Worm (Caenorhabditis elegans) whole organism, young adult: ENCODE data around the gene K09E3.7.

ENCODE experiments used
- F33H1.4 ChIP-seq: fragments of 200-800 bp; sonication (Bioruptor generic); IDR thresholded peaks from 2 replicates; pipeline ENCODE4 v1.3.6; 2022; ENCODE audit warnings: missing genetic modification reagents, missing genetic modification characterization, missing compliant biosample characterization
- T26A5.8 ChIP-seq: sonication (generic microtip); optimal IDR thresholded peaks from 2 replicates; lab custom pipeline; 2016; ENCODE audit warnings: missing genetic modification characterization, missing compliant biosample characterization
- atf-7 ChIP-seq: sonication (generic microtip); optimal IDR thresholded peaks from 2 replicates; lab custom pipeline; 2017; ENCODE audit warnings: mild to moderate bottlenecking, missing genetic modification characterization, missing compliant biosample characterization
- attf-6 ChIP-seq: fragments of 200-800 bp; sonication (Bioruptor generic); IDR thresholded peaks from 2 replicates; pipeline ENCODE4 v1.3.6; 2022; ENCODE audit warnings: missing genetic modification reagents, missing genetic modification characterization, missing compliant biosample characterization
- bed-1 ChIP-seq: fragments of 200-800 bp; sonication (Bioruptor generic); IDR thresholded peaks from 2 replicates; pipeline ENCODE4 v1.3.6; 2022; ENCODE audit warnings: missing genetic modification reagents, missing genetic modification characterization, missing compliant biosample characterization
- ccch-3 ChIP-seq: fragments of 200-800 bp; sonication (Bioruptor generic); optimal IDR thresholded peaks from 2 replicates; lab custom pipeline; 2018; ENCODE audit warnings: mild to moderate bottlenecking, missing genetic modification characterization, missing compliant biosample characterization
- efl-1 ChIP-seq: fragments of 150-350 bp; optimal IDR thresholded peaks from 2 replicates; lab custom pipeline; 2014; ENCODE audit warnings: missing biosample characterization, missing genetic modification reagents, missing genetic modification characterization
- him-1 ChIP-seq: sonication (generic microtip); optimal IDR thresholded peaks from 2 replicates; lab custom pipeline; 2016; ENCODE audit warnings: missing genotype, missing genetic modification reagents, missing genetic modification characterization, missing compliant biosample characterization
- lsy-27 ChIP-seq: sonication (generic microtip); optimal IDR thresholded peaks from 2 replicates; lab custom pipeline; 2017; ENCODE audit warnings: missing genetic modification characterization, mild to moderate bottlenecking, missing compliant biosample characterization, antibody characterized with exemption, missing genotype, borderline replicate concordance; ENCODE audit not compliant: insufficient read depth
- madf-8 ChIP-seq: fragments of 200-800 bp; sonication (Bioruptor generic); conservative IDR thresholded peaks from 2 replicates; pipeline ENCODE4 v1.3.6; 2022; ENCODE audit warnings: missing genetic modification reagents, missing genetic modification characterization, missing compliant biosample characterization
- nfya-1 ChIP-seq: sonication (generic microtip); optimal IDR thresholded peaks from 2 replicates; lab custom pipeline; 2017; ENCODE audit warnings: antibody characterized with exemption, missing compliant biosample characterization, missing genetic modification characterization, borderline replicate concordance; ENCODE audit not compliant: insufficient read depth
- zim-3 ChIP-seq: sonication (generic microtip); optimal IDR thresholded peaks from 2 replicates; lab custom pipeline; 2017; ENCODE audit warnings: mild to moderate bottlenecking, missing genetic modification characterization, moderate library complexity, missing compliant biosample characterization

ce11 chrX:17110555-17110954 lies 23.8 kb downstream of the K09E3.7 start, which contains the start of gene lido-5:
- TF ChIP-seq T26A5.8 (tag; lab: Kevin White, UChicago) (no peak), F33H1.4 (GFP tag; lab: Robert Waterston, UW) (no peak), bed-1 (GFP tag; lab: Robert Waterston, UW) (no peak), lsy-27 (tag; lab: Kevin White, UChicago) (no peak), efl-1 (GFP tag; lab: Kevin White, UChicago) (no peak), nfya-1 (no peak), zim-3 (no peak), atf-7 (no peak), ccch-3 (GFP tag; lab: Kevin White, UChicago) (no peak), madf-8 (no peak), him-1 (tag; lab: Kevin White, UChicago) (no peak), attf-6 (GFP tag; lab: Robert Waterston, UW) (no peak)
